Fruit fly (Drosophila melanogaster) whole organism, embryonic: ENCODE measurements around the gene bbg.

Source experiments
- BEAF-32 ChIP-seq: fragments of 200-800 bp; sonication (Bioruptor generic); optimal IDR thresholded peaks from 3 replicates; lab custom pipeline; 2017; ENCODE audit warnings: missing biosample characterization, missing genetic modification characterization, mild to moderate bottlenecking, moderate library complexity, missing genetic modification reagents
- Bgb ChIP-seq: fragments of 200-800 bp; sonication (Bioruptor generic); IDR thresholded peaks from 2 replicates; pipeline ENCODE4 v1.3.6; 2022; ENCODE audit warnings: missing biosample characterization, missing genetic modification characterization; ENCODE audit not compliant: partially characterized antibody
- CG10209 ChIP-seq: fragments of 200-800 bp; sonication (Bioruptor generic); optimal IDR thresholded peaks from 3 replicates; lab custom pipeline; 2017; ENCODE audit warnings: missing biosample characterization, mild to moderate bottlenecking, missing genetic modification characterization, missing genetic modification reagents
- CG11456 ChIP-seq: fragments of 200-800 bp; sonication (Bioruptor generic); IDR thresholded peaks from 3 replicates; pipeline ENCODE4 v1.3.6; 2022; ENCODE audit warnings: missing biosample characterization, missing genetic modification characterization
- CG11695 ChIP-seq: fragments of 200-800 bp; sonication (Bioruptor generic); IDR thresholded peaks from 3 replicates; pipeline ENCODE4 v1.3.6; 2022; ENCODE audit warnings: missing biosample characterization, missing genetic modification characterization
- CG1233 ChIP-seq: fragments of 200-800 bp; sonication (Bioruptor generic); optimal IDR thresholded peaks from 4 replicates; lab custom pipeline; 2018; ENCODE audit warnings: missing biosample characterization, mild to moderate bottlenecking, missing genetic modification characterization
- CG14860 ChIP-seq: fragments of 200-800 bp; sonication (Bioruptor generic); IDR thresholded peaks from 3 replicates; pipeline ENCODE4 v1.3.6; 2022; ENCODE audit warnings: missing biosample characterization, missing genetic modification characterization; ENCODE audit not compliant: partially characterized antibody
- CG17568 ChIP-seq: fragments of 200-800 bp; sonication (Bioruptor generic); optimal IDR thresholded peaks from 2 replicates; lab custom pipeline; 2018; ENCODE audit warnings: missing biosample characterization, mild to moderate bottlenecking, missing genetic modification characterization, moderate library complexity
- CG1792 ChIP-seq: fragments of 200-800 bp; sonication (Bioruptor generic); optimal IDR thresholded peaks from 2 replicates; lab custom pipeline; 2016; ENCODE audit warnings: missing biosample characterization, missing genetic modification characterization
- CG3995 ChIP-seq: fragments of 200-800 bp; sonication (Bioruptor generic); optimal IDR thresholded peaks from 3 replicates; lab custom pipeline; 2016; ENCODE audit warnings: missing biosample characterization, missing genetic modification characterization
- CG42726 ChIP-seq: fragments of 200-800 bp; sonication (Bioruptor generic); IDR thresholded peaks from 2 replicates; pipeline ENCODE4 v1.3.6; 2022; ENCODE audit warnings: missing biosample characterization, missing genetic modification characterization; ENCODE audit not compliant: partially characterized antibody
- CG4360 ChIP-seq: fragments of 200-800 bp; sonication (Bioruptor generic); IDR thresholded peaks from 2 replicates; pipeline ENCODE4 v1.3.6; 2022; ENCODE audit warnings: missing biosample characterization, missing genetic modification characterization
- CG4730 ChIP-seq: fragments of 200-800 bp; sonication (Bioruptor generic); IDR thresholded peaks from 2 replicates; pipeline ENCODE4 v1.3.6; 2022; ENCODE audit warnings: missing biosample characterization, missing genetic modification characterization
- CG6765 ChIP-seq: fragments of 200-800 bp; sonication (Bioruptor generic); optimal IDR thresholded peaks from 3 replicates; lab custom pipeline; 2017; ENCODE audit warnings: missing biosample characterization, mild to moderate bottlenecking, missing genetic modification characterization
- CG6854 ChIP-seq: fragments of 200-800 bp; sonication (Bioruptor generic); optimal IDR thresholded peaks from 3 replicates; lab custom pipeline; 2017; ENCODE audit warnings: missing biosample characterization, mild to moderate bottlenecking, missing genetic modification characterization
- CG7745 ChIP-seq: fragments of 200-800 bp; sonication (Bioruptor generic); optimal IDR thresholded peaks from 2 replicates; lab custom pipeline; 2018; ENCODE audit warnings: missing biosample characterization, mild to moderate bottlenecking, missing genetic modification characterization, moderate library complexity
- CG8924 ChIP-seq: fragments of 200-800 bp; optimal IDR thresholded peaks from 3 replicates; lab custom pipeline; 2019; ENCODE audit warnings: missing biosample characterization, mild to moderate bottlenecking, missing genetic modification characterization, moderate library complexity
- CG9609 ChIP-seq: fragments of 200-800 bp; sonication (Bioruptor generic); optimal IDR thresholded peaks from 3 replicates; lab custom pipeline; 2016; ENCODE audit warnings: missing biosample characterization, missing genetic modification characterization
- D19A ChIP-seq: fragments of 200-800 bp; optimal IDR thresholded peaks from 3 replicates; lab custom pipeline; 2019; ENCODE audit warnings: missing biosample characterization, mild to moderate bottlenecking, missing genetic modification characterization, moderate library complexity
- Dfd ChIP-seq, 2 experiments: fragments of >200 bp; optimal IDR thresholded peaks; 2 replicates each; lab custom pipeline; 2017; ENCODE audit warnings: missing biosample characterization in 2 of 2, missing genetic modification characterization in 2 of 2
- Ets65A ChIP-seq: fragments of 200-800 bp; sonication (Bioruptor generic); peaks from one replicate; lab custom pipeline; 2016; ENCODE audit warnings: missing biosample characterization, missing genetic modification characterization
- Hmr ChIP-seq: fragments of 200-800 bp; sonication (Bioruptor generic); optimal IDR thresholded peaks from 3 replicates; lab custom pipeline; 2017; ENCODE audit warnings: mild to moderate bottlenecking, missing biosample characterization, missing genetic modification reagents, missing genetic modification characterization
- Hmx ChIP-seq: fragments of 200-800 bp; sonication (Bioruptor generic); optimal IDR thresholded peaks from 2 replicates; lab custom pipeline; 2016; ENCODE audit warnings: missing biosample characterization, missing genetic modification characterization
- Hsf ChIP-seq: fragments of 200-800 bp; sonication (Bioruptor generic); optimal IDR thresholded peaks from 3 replicates; lab custom pipeline; 2016; ENCODE audit warnings: missing biosample characterization, missing genetic modification characterization
- NFAT ChIP-seq: fragments of 200-800 bp; sonication (Bioruptor generic); IDR thresholded peaks from 2 replicates; pipeline ENCODE4 v1.3.6; 2022; ENCODE audit warnings: missing biosample characterization, missing genetic modification characterization
- Ptx1 ChIP-seq: fragments of 200-800 bp; sonication (Bioruptor generic); IDR thresholded peaks from 2 replicates; pipeline ENCODE4 v1.3.6; 2022; ENCODE audit warnings: missing biosample characterization, missing genetic modification characterization
- Scr ChIP-seq: fragments of 200-800 bp; sonication (Bioruptor generic); IDR thresholded peaks from 2 replicates; pipeline ENCODE4 v1.3.6; 2022; ENCODE audit warnings: missing biosample characterization, missing genetic modification characterization; ENCODE audit not compliant: partially characterized antibody
- ato ChIP-seq: fragments of 200-800 bp; sonication (Bioruptor generic); IDR thresholded peaks from 2 replicates; pipeline ENCODE4 v1.3.6; 2022; ENCODE audit warnings: missing biosample characterization, missing genetic modification characterization; ENCODE audit not compliant: partially characterized antibody
- bbx ChIP-seq: fragments of 200-800 bp; sonication (Bioruptor generic); IDR thresholded peaks from 2 replicates; pipeline ENCODE4 v1.3.6; 2022; ENCODE audit warnings: missing biosample characterization, missing genetic modification characterization; ENCODE audit not compliant: partially characterized antibody
- bowl ChIP-seq: fragments of 200-800 bp; sonication (Bioruptor generic); IDR thresholded peaks from 2 replicates; pipeline ENCODE4 v1.3.6; 2022; ENCODE audit warnings: missing biosample characterization, missing genetic modification characterization
- caup ChIP-seq: fragments of 200-800 bp; sonication (Bioruptor generic); optimal IDR thresholded peaks from 3 replicates; lab custom pipeline; 2017; ENCODE audit warnings: missing biosample characterization, mild to moderate bottlenecking, missing genetic modification characterization, moderate library complexity; ENCODE audit not compliant: severe bottlenecking
- chif ChIP-seq, 2 experiments: fragments of 200-800 bp; sonication (Bioruptor generic); optimal IDR thresholded peaks; 3 replicates each; lab custom pipeline; 2016; ENCODE audit warnings: missing biosample characterization in 2 of 2, missing genetic modification characterization in 2 of 2
- crc ChIP-seq: fragments of 200-800 bp; sonication (Bioruptor generic); optimal IDR thresholded peaks from 2 replicates; lab custom pipeline; 2016; ENCODE audit warnings: missing biosample characterization, missing genetic modification characterization
- da ChIP-seq: fragments of 200-800 bp; sonication (Bioruptor generic); optimal IDR thresholded peaks from 2 replicates; lab custom pipeline; 2016; ENCODE audit warnings: missing biosample characterization, missing genetic modification characterization
- ems ChIP-seq: fragments of 200-800 bp; sonication (Bioruptor generic); optimal IDR thresholded peaks from 3 replicates; lab custom pipeline; 2016; ENCODE audit warnings: missing biosample characterization, missing genetic modification characterization
- esg ChIP-seq: fragments of 200-800 bp; sonication (Bioruptor generic); conservative IDR thresholded peaks from 2 replicates; pipeline ENCODE4 v1.3.6; 2022; ENCODE audit warnings: missing biosample characterization, missing genetic modification characterization
- grn ChIP-seq: fragments of 200-800 bp; sonication (Bioruptor generic); optimal IDR thresholded peaks from 3 replicates; lab custom pipeline; 2017; ENCODE audit warnings: missing biosample characterization, missing genetic modification characterization
- jumu ChIP-seq: fragments of 200-800 bp; sonication (Bioruptor generic); optimal IDR thresholded peaks from 3 replicates; lab custom pipeline; 2016; ENCODE audit warnings: missing biosample characterization, missing genetic modification characterization
- lilli ChIP-seq: fragments of 200-800 bp; sonication (Bioruptor generic); optimal IDR thresholded peaks from 3 replicates; lab custom pipeline; 2016; ENCODE audit warnings: missing biosample characterization, missing genetic modification characterization
- luna ChIP-seq: fragments of 200-800 bp; sonication (Bioruptor generic); optimal IDR thresholded peaks from 2 replicates; lab custom pipeline; 2016; ENCODE audit warnings: missing biosample characterization, missing genetic modification characterization
- org-1 ChIP-seq: fragments of 200-800 bp; sonication (Bioruptor generic); optimal IDR thresholded peaks from 2 replicates; lab custom pipeline; 2017; ENCODE audit warnings: missing biosample characterization, missing genetic modification characterization
- p53 ChIP-seq: fragments of 200-800 bp; sonication (Bioruptor generic); optimal IDR thresholded peaks from 2 replicates; lab custom pipeline; 2016; ENCODE audit warnings: missing biosample characterization, missing genetic modification characterization
- pan ChIP-seq, 4 experiments: fragments of >200 bp in 3 of 4; fragments of 200-800 bp in 1 of 4; sonication (Bioruptor generic) in 1 of 4; optimal IDR thresholded peaks in 3 of 4; IDR thresholded peaks in 1 of 4; 2 replicates each; pipeline versions ENCODE4 v1.3.6 to Lab custom; 2017 to 2022; ENCODE audit warnings: missing biosample characterization in 2 of 4, missing genetic modification characterization in 2 of 4, mixed read lengths in 1 of 4
- psq ChIP-seq: fragments of 200-800 bp; sonication (Bioruptor generic); optimal IDR thresholded peaks from 2 replicates; lab custom pipeline; 2017; ENCODE audit warnings: missing biosample characterization, missing genetic modification characterization
- sisA ChIP-seq: fragments of 200-800 bp; sonication (Bioruptor generic); IDR thresholded peaks from 2 replicates; pipeline ENCODE4 v1.3.6; 2022; ENCODE audit warnings: missing biosample characterization, missing genetic modification characterization
- tap ChIP-seq: fragments of 200-800 bp; optimal IDR thresholded peaks from 3 replicates; lab custom pipeline; 2019; ENCODE audit warnings: missing biosample characterization, mild to moderate bottlenecking, missing genetic modification characterization, moderate library complexity
- tll ChIP-seq, 2 experiments: fragments of 200-800 bp in 1 of 2; fragments of >200 bp in 1 of 2; sonication (Bioruptor generic) in 1 of 2; optimal IDR thresholded peaks; 2 replicates each; lab custom pipeline; 2017 to 2019; ENCODE audit warnings: missing biosample characterization in 2 of 2, missing genetic modification characterization in 2 of 2, mild to moderate bottlenecking in 1 of 2, moderate library complexity in 1 of 2
- trem ChIP-seq: fragments of 200-800 bp; optimal IDR thresholded peaks from 3 replicates; lab custom pipeline; 2019; ENCODE audit warnings: missing biosample characterization, mild to moderate bottlenecking, missing genetic modification characterization, moderate library complexity
- usp ChIP-seq: fragments of >200 bp; optimal IDR thresholded peaks from 2 replicates; lab custom pipeline; 2017; ENCODE audit warnings: missing biosample characterization, missing genetic modification characterization
- vfl ChIP-seq: fragments of 200-800 bp; sonication (Bioruptor generic); optimal IDR thresholded peaks from 2 replicates; lab custom pipeline; 2016; ENCODE audit warnings: missing biosample characterization, missing genetic modification characterization

bbg gene

DNA sequence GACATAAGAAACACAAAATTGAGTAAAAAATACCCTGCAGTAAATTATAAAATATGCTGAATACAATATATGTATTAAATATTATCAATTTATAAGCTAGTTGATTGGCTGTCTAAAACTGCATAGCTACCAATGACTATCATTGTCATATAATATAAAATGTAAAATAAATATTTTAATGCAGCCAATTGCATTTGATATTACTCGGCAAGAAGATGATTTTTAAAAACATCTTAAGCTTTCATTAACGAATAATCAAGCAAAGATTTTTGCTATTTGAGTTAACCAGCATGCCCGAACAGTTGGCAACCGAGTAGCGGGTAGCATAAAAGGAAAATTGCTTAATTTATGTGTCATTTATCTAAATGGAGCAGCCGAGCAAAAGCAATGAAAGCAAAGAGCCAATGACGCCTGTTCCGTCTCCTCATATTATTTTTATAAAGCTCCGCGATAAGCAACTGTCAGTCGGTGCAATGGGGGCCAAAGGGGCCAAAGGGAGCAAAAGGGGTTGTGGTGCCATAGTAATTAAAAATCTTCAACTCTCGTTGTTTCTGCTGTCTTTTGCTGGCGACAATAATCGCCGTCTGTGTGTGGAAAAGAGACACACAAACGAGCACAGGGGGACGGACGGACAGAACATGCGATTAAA lies 172.8 kb downstream of the bbg start (continued):
- TF ChIP-seq Dfd (GFP tag; optimal IDR thresholded peaks at IDR 0.05; lab: Kevin White, UChicago) (no peak), trem (tag; lab: Kevin White, UChicago) (no peak), esg (GFP tag; lab: Robert Waterston, UW) (peak; percentile 52), BEAF-32 (GFP tag; lab: Kevin White, UChicago) (no peak), CG1792 (GFP tag; lab: Kevin White, UChicago) (no peak), Bgb (GFP tag; lab: Robert Waterston, UW) (no peak), CG42726 (GFP tag; lab: Robert Waterston, UW) (no peak), NFAT (GFP tag; lab: Robert Waterston, UW) (no peak), bbx (no peak), ato (GFP tag; lab: Robert Waterston, UW) (no peak), lilli (GFP tag; lab: Kevin White, UChicago) (peak; percentile 6), p53 (GFP tag; lab: Kevin White, UChicago) (no peak), chif (GFP tag; optimal IDR thresholded peaks at IDR 0.05; lab: Kevin White, UChicago) (no peak), vfl (no peak), CG4360 (GFP tag; lab: Robert Waterston, UW) (no peak), Hmr (peak; percentile 21), CG6765 (GFP tag; lab: Kevin White, UChicago) (no peak), CG11695 (GFP tag; lab: Robert Waterston, UW) (peak; percentile 54; the same call in 2 of the 3 replicates), CG9609 (GFP tag; lab: Kevin White, UChicago) (no peak), crc (no peak), CG6854 (no peak), psq (GFP tag; lab: Kevin White, UChicago) (no peak), Hsf (GFP tag; lab: Kevin White, UChicago) (no peak), grn (GFP tag; lab: Kevin White, UChicago) (no peak), org-1 (GFP tag; lab: Kevin White, UChicago) (no peak), da (GFP tag; lab: Kevin White, UChicago) (no peak), CG17568 (GFP tag; lab: Kevin White, UChicago) (no peak), CG4730 (no peak; the same call in 1 of the 2 replicates), CG14860 (no peak), CG11456 (no peak), bowl (GFP tag; lab: Robert Waterston, UW) (no peak), sisA (GFP tag; lab: Robert Waterston, UW) (peak; percentile 40; the same call in 1 of the 2 replicates), ems (no peak), caup (no peak), D19A (tag; lab: Kevin White, UChicago) (peak; percentile 75), Ptx1 (GFP tag; lab: Robert Waterston, UW) (peak; percentile 53), Ets65A (GFP tag; lab: Kevin White, UChicago) (no peak), CG10209 (GFP tag; lab: Kevin White, UChicago) (peak; percentile 29), usp (GFP tag; lab: Kevin White, UChicago) (no peak), Scr (GFP tag; lab: Robert Waterston, UW) (no peak), Hmx (GFP tag; lab: Kevin White, UChicago) (no peak), jumu (GFP tag; lab: Kevin White, UChicago) (no peak), CG8924 (peak; percentile 57), tap (peak; percentile 25), CG7745 (tag; lab: Kevin White, UChicago) (no peak), luna (GFP tag; lab: Kevin White, UChicago) (no peak), pan (optimal IDR thresholded peaks at IDR 0.05; lab: Kevin White, UChicago) (no peak), pan (GFP tag; optimal IDR thresholded peaks at IDR 0.05 in 1 of 2, IDR thresholded peaks at IDR 0.05 in 1 of 2) (no peak), CG1233 (no peak), CG3995 (no peak), tll (GFP tag; optimal IDR thresholded peaks at IDR 0.05; lab: Kevin White, UChicago) (no peak)
